Fruit fly (Drosophila melanogaster): Measurements from ENCODE around the gene mRpS6.

Gene mRpS6

dm6 chr3L:4405922-4406321 is 41.6 kb downstream of the mRpS6 start, which contains the start of gene CG15019 (continued):
- TF ChIP-seq CG6854 (GFP tag; optimal IDR thresholded peaks at IDR 0.05) = no peak
- no peak for TF ChIP-seq Mes4 (GFP tag; optimal IDR thresholded peaks at IDR 0.05)
- TF ChIP-seq Abd-B (GFP tag; optimal IDR thresholded peaks at IDR 0.05) = no peak
- TF ChIP-seq CG10462 (GFP tag; optimal IDR thresholded peaks at IDR 0.05) = no peak
- no peak for TF ChIP-seq Dfd (GFP tag; optimal IDR thresholded peaks at IDR 0.05)
- no peak for TF ChIP-seq chif (GFP tag; optimal IDR thresholded peaks at IDR 0.05)
- no peak for TF ChIP-seq tx (GFP tag; optimal IDR thresholded peaks at IDR 0.05)
- TF ChIP-seq al (GFP tag; IDR thresholded peaks at IDR 0.05) = no peak
- TF ChIP-seq CG10543 (GFP tag; optimal IDR thresholded peaks at IDR 0.05) = no peak
- no peak for TF ChIP-seq org-1 (GFP tag; optimal IDR thresholded peaks at IDR 0.05)
- no peak for TF ChIP-seq crc (GFP tag; optimal IDR thresholded peaks at IDR 0.05)
- no peak for TF ChIP-seq Atf-2 (GFP tag; optimal IDR thresholded peaks at IDR 0.05)
- TF ChIP-seq CG10654 (GFP tag; optimal IDR thresholded peaks at IDR 0.05) = no peak
- no peak for TF ChIP-seq CG4424 (GFP tag; optimal IDR thresholded peaks at IDR 0.05)
- TF ChIP-seq Camta (GFP tag; optimal IDR thresholded peaks at IDR 0.05) = no peak
- no peak for TF ChIP-seq Ssrp (tag; optimal IDR thresholded peaks at IDR 0.05)
- peak; percentile 10 for TF ChIP-seq CG15514 (GFP tag; optimal IDR thresholded peaks at IDR 0.05)
- no peak for TF ChIP-seq tup (GFP tag; optimal IDR thresholded peaks at IDR 0.05)
- no peak for TF ChIP-seq CG31365 (tag; optimal IDR thresholded peaks at IDR 0.05)
- TF ChIP-seq CG3726 (GFP tag; IDR thresholded peaks at IDR 0.05) = no peak
- no peak for TF ChIP-seq CG7786 (GFP tag; optimal IDR thresholded peaks at IDR 0.05)
- no peak for TF ChIP-seq Hmr (GFP tag; optimal IDR thresholded peaks at IDR 0.05)
- TF ChIP-seq CG6683 (GFP tag; optimal IDR thresholded peaks at IDR 0.05) = no peak
- peak in 1 of 2 experiments; percentile 3 for TF ChIP-seq Hr51 (GFP tag; optimal IDR thresholded peaks at IDR 0.05)
- TF ChIP-seq NC2β (GFP tag; optimal IDR thresholded peaks at IDR 0.05) = no peak
- TF ChIP-seq gro (GFP tag; optimal IDR thresholded peaks at IDR 0.05) = no peak
- TF ChIP-seq CG30020 (tag; optimal IDR thresholded peaks at IDR 0.05) = no peak
- no peak for TF ChIP-seq CG1529 (GFP tag; optimal IDR thresholded peaks at IDR 0.05)
- TF ChIP-seq ato (GFP tag; IDR thresholded peaks at IDR 0.05; ENCODE audit: partially characterized antibody) = peak; percentile 31; the same call in 1 of the 2 replicates
- TF ChIP-seq ham (GFP tag; IDR thresholded peaks at IDR 0.05) = no peak
- TF ChIP-seq D (optimal IDR thresholded peaks at IDR 0.05) = no peak
- no peak for TF ChIP-seq D (GFP tag; optimal IDR thresholded peaks at IDR 0.05)
- no peak for TF ChIP-seq CG17385 (GFP tag; optimal IDR thresholded peaks at IDR 0.05)
- no peak for TF ChIP-seq CG4328 (GFP tag; optimal IDR thresholded peaks at IDR 0.05)
- no peak for TF ChIP-seq Myb (GFP tag; optimal IDR thresholded peaks at IDR 0.05)
- no peak for TF ChIP-seq nmo (GFP tag; optimal IDR thresholded peaks at IDR 0.05)
- TF ChIP-seq bbx (GFP tag; IDR thresholded peaks at IDR 0.05; ENCODE audit: partially characterized antibody) = peak; percentile 82
- peak; percentile 81; the same call in 1 of the 2 replicates for TF ChIP-seq amos (GFP tag; IDR thresholded peaks at IDR 0.05; ENCODE audit: partially characterized antibody)
- TF ChIP-seq CG17361 (GFP tag; IDR thresholded peaks at IDR 0.05) = no peak
- TF ChIP-seq CG6813 (GFP tag; optimal IDR thresholded peaks at IDR 0.05) = no peak
- no peak for TF ChIP-seq CG16863 (GFP tag; optimal IDR thresholded peaks at IDR 0.05)
- TF ChIP-seq H2.0 (GFP tag; IDR thresholded peaks at IDR 0.05) = no peak
- peak; percentile 84 for TF ChIP-seq CG7928 (GFP tag; optimal IDR thresholded peaks at IDR 0.05)
- TF ChIP-seq Chrac-16 (GFP tag; optimal IDR thresholded peaks at IDR 0.05) = no peak
- no peak for TF ChIP-seq CG1832 (GFP tag; optimal IDR thresholded peaks at IDR 0.05)
- TF ChIP-seq CG17912 (GFP tag; optimal IDR thresholded peaks at IDR 0.05) = no peak
- TF ChIP-seq fd102C (GFP tag; optimal IDR thresholded peaks at IDR 0.05) = no peak
- TF ChIP-seq cad (GFP tag; optimal IDR thresholded peaks at IDR 0.05) = no peak
- no peak for TF ChIP-seq ftz-f1 (GFP tag; optimal IDR thresholded peaks at IDR 0.05)
- no peak for TF ChIP-seq vvl (GFP tag; IDR thresholded peaks at IDR 0.05)
- TF ChIP-seq HLH4C (GFP tag; IDR thresholded peaks at IDR 0.05; ENCODE audit: partially characterized antibody) = peak; percentile 70
- TF ChIP-seq mirr (GFP tag; optimal IDR thresholded peaks at IDR 0.05) = no peak
